Fruit fly (Drosophila melanogaster) whole organism, embryonic: ENCODE measurements around the gene Scamp.

Experiments used
- Bdp1 ChIP-seq: fragments of 200-800 bp; sonication (Bioruptor generic); optimal IDR thresholded peaks from 3 replicates; lab custom pipeline; 2016; ENCODE audit warnings: missing biosample characterization, missing genetic modification characterization
- Bgb ChIP-seq: fragments of 200-800 bp; sonication (Bioruptor generic); IDR thresholded peaks from 2 replicates; pipeline ENCODE4 v1.3.6; 2022; ENCODE audit warnings: missing biosample characterization, missing genetic modification characterization; ENCODE audit not compliant: partially characterized antibody
- CG10431 ChIP-seq: fragments of 200-800 bp; sonication (Bioruptor generic); optimal IDR thresholded peaks from 3 replicates; lab custom pipeline; 2018; ENCODE audit warnings: missing biosample characterization, mild to moderate bottlenecking, missing genetic modification characterization
- CG10543 ChIP-seq: fragments of 200-800 bp; sonication (Bioruptor generic); optimal IDR thresholded peaks from 3 replicates; lab custom pipeline; 2017; ENCODE audit warnings: missing biosample characterization, mild to moderate bottlenecking, missing genetic modification characterization, moderate library complexity
- CG12155 ChIP-seq: fragments of 200-800 bp; sonication (Bioruptor generic); optimal IDR thresholded peaks from 3 replicates; lab custom pipeline; 2016; ENCODE audit warnings: missing biosample characterization, missing genetic modification characterization
- CG1233 ChIP-seq: fragments of 200-800 bp; sonication (Bioruptor generic); optimal IDR thresholded peaks from 4 replicates; lab custom pipeline; 2018; ENCODE audit warnings: missing biosample characterization, mild to moderate bottlenecking, missing genetic modification characterization
- CG12744 ChIP-seq: fragments of 200-800 bp; sonication (Bioruptor generic); optimal IDR thresholded peaks from 2 replicates; lab custom pipeline; 2016; ENCODE audit warnings: missing biosample characterization, missing genetic modification characterization
- CG14667 ChIP-seq: fragments of 200-800 bp; sonication (Bioruptor generic); IDR thresholded peaks from 2 replicates; pipeline ENCODE4 v1.3.6; 2022; ENCODE audit warnings: missing biosample characterization, missing genetic modification characterization
- CG14860 ChIP-seq: fragments of 200-800 bp; sonication (Bioruptor generic); IDR thresholded peaks from 3 replicates; pipeline ENCODE4 v1.3.6; 2022; ENCODE audit warnings: missing biosample characterization, missing genetic modification characterization; ENCODE audit not compliant: partially characterized antibody
- CG1647 ChIP-seq: fragments of 200-800 bp; sonication (Bioruptor generic); optimal IDR thresholded peaks from 3 replicates; lab custom pipeline; 2016; ENCODE audit warnings: missing biosample characterization, missing genetic modification characterization
- CG2712 ChIP-seq: fragments of 200-800 bp; optimal IDR thresholded peaks from 3 replicates; lab custom pipeline; 2019; ENCODE audit warnings: missing biosample characterization, mild to moderate bottlenecking, missing genetic modification characterization, moderate library complexity
- CG30403 ChIP-seq: fragments of 200-800 bp; sonication (Bioruptor generic); optimal IDR thresholded peaks from 3 replicates; lab custom pipeline; 2016; ENCODE audit warnings: missing biosample characterization, missing genetic modification characterization
- CG34422 ChIP-seq: fragments of 200-800 bp; sonication (Bioruptor generic); IDR thresholded peaks from 3 replicates; pipeline ENCODE4 v1.3.6; 2022; ENCODE audit warnings: missing biosample characterization, missing genetic modification characterization
- CG42726 ChIP-seq: fragments of 200-800 bp; sonication (Bioruptor generic); IDR thresholded peaks from 2 replicates; pipeline ENCODE4 v1.3.6; 2022; ENCODE audit warnings: missing biosample characterization, missing genetic modification characterization; ENCODE audit not compliant: partially characterized antibody
- CG4360 ChIP-seq: fragments of 200-800 bp; sonication (Bioruptor generic); IDR thresholded peaks from 2 replicates; pipeline ENCODE4 v1.3.6; 2022; ENCODE audit warnings: missing biosample characterization, missing genetic modification characterization
- CG5180 ChIP-seq: fragments of 200-800 bp; sonication (Bioruptor generic); optimal IDR thresholded peaks from 3 replicates; lab custom pipeline; 2017; ENCODE audit warnings: missing biosample characterization, missing genetic modification characterization, mild to moderate bottlenecking, moderate library complexity, missing genetic modification reagents
- CG7357 ChIP-seq: fragments of 200-800 bp; sonication (Bioruptor generic); IDR thresholded peaks from 3 replicates; pipeline ENCODE4 v1.3.6; 2022; ENCODE audit warnings: missing biosample characterization, missing genetic modification characterization
- CG7745 ChIP-seq: fragments of 200-800 bp; sonication (Bioruptor generic); optimal IDR thresholded peaks from 2 replicates; lab custom pipeline; 2018; ENCODE audit warnings: missing biosample characterization, mild to moderate bottlenecking, missing genetic modification characterization, moderate library complexity
- CG8359 ChIP-seq: fragments of 200-800 bp; sonication (Bioruptor generic); optimal IDR thresholded peaks from 2 replicates; lab custom pipeline; 2017; ENCODE audit warnings: missing biosample characterization, mild to moderate bottlenecking, missing genetic modification characterization, borderline replicate concordance
- CG8388 ChIP-seq: fragments of 200-800 bp; sonication (Bioruptor generic); optimal IDR thresholded peaks from 2 replicates; lab custom pipeline; 2019; ENCODE audit warnings: missing biosample characterization, mild to moderate bottlenecking, missing genetic modification characterization, moderate library complexity
- CG8924 ChIP-seq: fragments of 200-800 bp; optimal IDR thresholded peaks from 3 replicates; lab custom pipeline; 2019; ENCODE audit warnings: missing biosample characterization, mild to moderate bottlenecking, missing genetic modification characterization, moderate library complexity
- Elba2 ChIP-seq: fragments of 200-800 bp; sonication (Bioruptor generic); optimal IDR thresholded peaks from 3 replicates; lab custom pipeline; 2016; ENCODE audit warnings: missing biosample characterization, missing genetic modification characterization
- GATAe ChIP-seq: fragments of 200-800 bp; sonication (Bioruptor generic); conservative IDR thresholded peaks from 2 replicates; pipeline ENCODE4 v1.3.6; 2022; ENCODE audit warnings: missing biosample characterization, missing genetic modification characterization
- Hr39 ChIP-seq: fragments of >200 bp; optimal IDR thresholded peaks from 2 replicates; lab custom pipeline; 2017
- MESR4 ChIP-seq: fragments of 200-800 bp; sonication (Bioruptor generic); optimal IDR thresholded peaks from 2 replicates; lab custom pipeline; 2018; ENCODE audit warnings: missing biosample characterization, mild to moderate bottlenecking, missing genetic modification characterization, moderate library complexity
- Ptx1 ChIP-seq: fragments of 200-800 bp; sonication (Bioruptor generic); IDR thresholded peaks from 2 replicates; pipeline ENCODE4 v1.3.6; 2022; ENCODE audit warnings: missing biosample characterization, missing genetic modification characterization
- Rfx ChIP-seq: fragments of 200-800 bp; sonication (Bioruptor generic); IDR thresholded peaks from 2 replicates; pipeline ENCODE4 v1.3.6; 2022; ENCODE audit warnings: missing biosample characterization, missing genetic modification characterization
- Side ChIP-seq: fragments of 200-800 bp; sonication (Bioruptor generic); optimal IDR thresholded peaks from 2 replicates; lab custom pipeline; 2016; ENCODE audit warnings: missing biosample characterization, missing genetic modification characterization
- Trl ChIP-seq, 3 experiments: fragments of >200 bp in 2 of 3; fragments of 200-800 bp in 1 of 3; sonication (Bioruptor generic) in 1 of 3; optimal IDR thresholded peaks; 2 replicates in 1 of 3; 3 replicates in 2 of 3; lab custom pipeline; 2016 to 2017; ENCODE audit warnings: missing biosample characterization in 1 of 3, missing genetic modification characterization in 1 of 3
- Vsx1 ChIP-seq: fragments of 200-800 bp; sonication (Bioruptor generic); optimal IDR thresholded peaks from 2 replicates; lab custom pipeline; 2017; ENCODE audit warnings: missing biosample characterization, mild to moderate bottlenecking, missing genetic modification characterization, missing genetic modification reagents
- ac ChIP-seq: fragments of 200-800 bp; sonication (Bioruptor generic); optimal IDR thresholded peaks from 3 replicates; lab custom pipeline; 2017; ENCODE audit warnings: missing biosample characterization, mild to moderate bottlenecking, missing genetic modification characterization
- ara ChIP-seq: fragments of 200-800 bp; sonication (Bioruptor generic); IDR thresholded peaks from 2 replicates; pipeline ENCODE4 v1.3.6; 2022; ENCODE audit warnings: missing biosample characterization, missing genetic modification characterization
- bowl ChIP-seq: fragments of 200-800 bp; sonication (Bioruptor generic); IDR thresholded peaks from 2 replicates; pipeline ENCODE4 v1.3.6; 2022; ENCODE audit warnings: missing biosample characterization, missing genetic modification characterization
- chif ChIP-seq, 2 experiments: fragments of 200-800 bp; sonication (Bioruptor generic); optimal IDR thresholded peaks; 3 replicates each; lab custom pipeline; 2016; ENCODE audit warnings: missing biosample characterization in 2 of 2, missing genetic modification characterization in 2 of 2
- gem ChIP-seq: fragments of 200-800 bp; sonication (Bioruptor generic); optimal IDR thresholded peaks from 2 replicates; lab custom pipeline; 2019; ENCODE audit warnings: missing biosample characterization, mild to moderate bottlenecking, missing genetic modification characterization, moderate library complexity
- grau ChIP-seq: fragments of 200-800 bp; optimal IDR thresholded peaks from 3 replicates; lab custom pipeline; 2019; ENCODE audit warnings: missing biosample characterization, mild to moderate bottlenecking, missing genetic modification characterization, moderate library complexity
- kay ChIP-seq: fragments of 200-800 bp; sonication (Bioruptor generic); optimal IDR thresholded peaks from 2 replicates; lab custom pipeline; 2016; ENCODE audit warnings: missing biosample characterization, missing genetic modification characterization
- lab ChIP-seq: fragments of 200-800 bp; sonication (Bioruptor generic); optimal IDR thresholded peaks from 3 replicates; lab custom pipeline; 2017; ENCODE audit warnings: missing biosample characterization, missing genetic modification characterization, mild to moderate bottlenecking, moderate library complexity, missing genetic modification reagents
- lov ChIP-seq, 2 experiments: fragments of 200-800 bp in 1 of 2; fragments of >200 bp in 1 of 2; sonication (Bioruptor generic) in 1 of 2; IDR thresholded peaks in 1 of 2; optimal IDR thresholded peaks in 1 of 2; 2 replicates in 1 of 2; 3 replicates in 1 of 2; pipeline versions ENCODE4 v1.3.6 to Lab custom; 2017 to 2022; ENCODE audit warnings: missing biosample characterization in 1 of 2, missing genetic modification characterization in 1 of 2
- odd ChIP-seq: fragments of 200-800 bp; sonication (Bioruptor generic); optimal IDR thresholded peaks from 2 replicates; lab custom pipeline; 2017; ENCODE audit warnings: missing biosample characterization, mild to moderate bottlenecking, missing genetic modification characterization
- pan ChIP-seq, 4 experiments: fragments of >200 bp in 3 of 4; fragments of 200-800 bp in 1 of 4; sonication (Bioruptor generic) in 1 of 4; optimal IDR thresholded peaks in 3 of 4; IDR thresholded peaks in 1 of 4; 2 replicates each; pipeline versions ENCODE4 v1.3.6 to Lab custom; 2017 to 2022; ENCODE audit warnings: missing biosample characterization in 2 of 4, missing genetic modification characterization in 2 of 4, mixed read lengths in 1 of 4
- peb ChIP-seq: fragments of 200-800 bp; sonication (Bioruptor generic); IDR thresholded peaks from 2 replicates; pipeline ENCODE4 v1.3.6; 2022; ENCODE audit warnings: missing biosample characterization, missing genetic modification characterization
- pho ChIP-seq: fragments of 200-800 bp; sonication (Bioruptor generic); optimal IDR thresholded peaks from 2 replicates; lab custom pipeline; 2016; ENCODE audit warnings: missing biosample characterization, missing genetic modification characterization
- sens ChIP-seq: fragments of 200-800 bp; sonication (Bioruptor generic); peaks from one replicate; lab custom pipeline; 2016; ENCODE audit warnings: missing biosample characterization, missing genetic modification characterization
- tin ChIP-seq: fragments of 200-800 bp; sonication (Bioruptor generic); optimal IDR thresholded peaks from 3 replicates; lab custom pipeline; 2016; ENCODE audit warnings: missing biosample characterization, missing genetic modification characterization
- zf30C ChIP-seq: fragments of 200-800 bp; sonication (Bioruptor generic); optimal IDR thresholded peaks from 3 replicates; lab custom pipeline; 2018; ENCODE audit warnings: missing biosample characterization, mild to moderate bottlenecking, missing genetic modification characterization

Gene Scamp

dm6 chrX:15498791-15499190, 49.1 kb upstream of the Scamp start (continued):
- TF ChIP-seq lov (optimal IDR thresholded peaks at IDR 0.05; lab: Kevin White, UChicago) = no peak
- TF ChIP-seq lov (GFP tag; IDR thresholded peaks at IDR 0.05; lab: Robert Waterston, UW) = 0 out of 3 replicates have a peak, but pooled peaks have one; percentile 40
- TF ChIP-seq CG7357 (GFP tag; lab: Robert Waterston, UW) = 0 out of 3 replicates have a peak, but pooled peaks have one; percentile 17
- TF ChIP-seq MESR4 (GFP tag; lab: Kevin White, UChicago) = peak; percentile 14
- TF ChIP-seq CG8924 (tag; lab: Kevin White, UChicago) = peak; percentile 6
- TF ChIP-seq lab (GFP tag; lab: Kevin White, UChicago) = peak; percentile 67
- TF ChIP-seq tin (GFP tag; lab: Kevin White, UChicago) = peak; percentile 0
- TF ChIP-seq Elba2 = no peak
- TF ChIP-seq zf30C = peak; percentile 1
- peak; percentile 22; the same call in 1 of the 2 replicates for TF ChIP-seq Bgb (GFP tag; lab: Robert Waterston, UW)
- TF ChIP-seq CG12155 (GFP tag; lab: Kevin White, UChicago) = peak; percentile 53
- peak in 1 of 2 experiments; percentile 22 for TF ChIP-seq chif (GFP tag; optimal IDR thresholded peaks at IDR 0.05; lab: Kevin White, UChicago)
- TF ChIP-seq CG2712 = peak; percentile 39
- TF ChIP-seq Hr39 = no peak
- 0 out of 2 replicates have a peak, but pooled peaks have one; percentile 40 for TF ChIP-seq CG42726 (GFP tag; lab: Robert Waterston, UW)
- peak; percentile 10 for TF ChIP-seq CG8388 (GFP tag; lab: Kevin White, UChicago)
- TF ChIP-seq Bdp1 (GFP tag; lab: Kevin White, UChicago) = no peak
- TF ChIP-seq gem (tag; lab: Kevin White, UChicago) = peak; percentile 4
- TF ChIP-seq CG1647 (GFP tag; lab: Kevin White, UChicago) = no peak
- TF ChIP-seq CG34422 (GFP tag; lab: Robert Waterston, UW) = peak; percentile 35; the same call in 1 of the 3 replicates
- peak; percentile 57 for TF ChIP-seq CG12744
- TF ChIP-seq Vsx1 = no peak
- TF ChIP-seq, all 482 proteins: peak for 141

dm6 chrX:15497440-15498271, 48.0 kb upstream of the Scamp start:
- peak; percentile 28 for TF ChIP-seq CG8359 (GFP tag; lab: Kevin White, UChicago)
- peak; percentile 16 for TF ChIP-seq CG7745 (tag; lab: Kevin White, UChicago)
- peak; percentile 9 for TF ChIP-seq odd (GFP tag; lab: Kevin White, UChicago)
- no peak for TF ChIP-seq kay (GFP tag; lab: Kevin White, UChicago)
- TF ChIP-seq Rfx (GFP tag; lab: Robert Waterston, UW) = no peak
- TF ChIP-seq pan (optimal IDR thresholded peaks at IDR 0.05; lab: Kevin White, UChicago) = no peak
- no peak for TF ChIP-seq pan (GFP tag; optimal IDR thresholded peaks at IDR 0.05 in 1 of 2, IDR thresholded peaks at IDR 0.05 in 1 of 2)
- TF ChIP-seq ac (GFP tag; lab: Kevin White, UChicago) = peak; percentile 13
- TF ChIP-seq CG30403 (GFP tag; lab: Kevin White, UChicago) = peak; percentile 15
- peak; percentile 82 for TF ChIP-seq CG4360 (GFP tag; lab: Robert Waterston, UW)
- TF ChIP-seq bowl (GFP tag; lab: Robert Waterston, UW) = no peak
- peak; percentile 85 for TF ChIP-seq grau (tag; lab: Kevin White, UChicago)
- no peak for TF ChIP-seq Side
- no peak for TF ChIP-seq CG14667 (GFP tag; lab: Robert Waterston, UW)
- no peak for TF ChIP-seq GATAe (GFP tag; lab: Robert Waterston, UW)
- peak; percentile 6; the same call in 1 of the 2 replicates for TF ChIP-seq peb (GFP tag; lab: Robert Waterston, UW)
- TF ChIP-seq Trl (optimal IDR thresholded peaks at IDR 0.05; lab: Kevin White, UChicago) = peak; percentile 41 to 49
- TF ChIP-seq Trl (GFP tag; optimal IDR thresholded peaks at IDR 0.05; lab: Kevin White, UChicago) = no peak
- TF ChIP-seq CG1233 (GFP tag; lab: Kevin White, UChicago) = peak; percentile 5
- peak; percentile 17 for TF ChIP-seq CG10543 (GFP tag; lab: Kevin White, UChicago)
- TF ChIP-seq sens (GFP tag; lab: Kevin White, UChicago) = peak; percentile 75
- TF ChIP-seq ara (GFP tag; lab: Robert Waterston, UW) = peak; percentile 31; the same call in 1 of the 2 replicates
- TF ChIP-seq CG5180 (GFP tag; lab: Kevin White, UChicago) = peak; percentile 34
- no peak for TF ChIP-seq CG14860 (GFP tag; lab: Robert Waterston, UW)
- peak; percentile 23 for TF ChIP-seq gem (tag; lab: Kevin White, UChicago)
- no peak for TF ChIP-seq pho (GFP tag; lab: Kevin White, UChicago)
- peak; percentile 41 for TF ChIP-seq CG2712
- TF ChIP-seq CG10431 = peak; percentile 53
- 0 out of 2 replicates have a peak, but pooled peaks have one; percentile 22 for TF ChIP-seq Ptx1
